Fruit fly (Drosophila melanogaster) whole organism, prepupa: ENCODE data around the gene Taf12.

Source experiments
- CG10631 ChIP-seq: fragments of 200-800 bp; sonication (Bioruptor generic); optimal IDR thresholded peaks from 2 replicates; lab custom pipeline; 2016; ENCODE audit warnings: missing biosample characterization, missing genetic modification characterization
- CG11294 ChIP-seq: fragments of 200-800 bp; sonication (Bioruptor generic); IDR thresholded peaks from 2 replicates; pipeline ENCODE4 v1.3.6; 2022; ENCODE audit warnings: missing biosample characterization, missing genetic modification characterization
- CG15336 ChIP-seq: fragments of 200-800 bp; sonication (Bioruptor generic); IDR thresholded peaks from 2 replicates; pipeline ENCODE4 v1.3.6; 2022; ENCODE audit warnings: missing biosample characterization, missing genetic modification characterization
- CG1621 ChIP-seq: fragments of 200-800 bp; sonication (Bioruptor generic); optimal IDR thresholded peaks from 3 replicates; lab custom pipeline; 2018; ENCODE audit warnings: missing biosample characterization, mild to moderate bottlenecking, missing genetic modification characterization
- CG31627 ChIP-seq: fragments of 200-800 bp; sonication (Bioruptor generic); optimal IDR thresholded peaks from 3 replicates; lab custom pipeline; 2016; ENCODE audit warnings: missing biosample characterization, missing genetic modification characterization
- CG3919 ChIP-seq: fragments of 200-800 bp; sonication (Bioruptor generic); optimal IDR thresholded peaks from 3 replicates; lab custom pipeline; 2016; ENCODE audit warnings: missing biosample characterization, missing genetic modification characterization
- CG8119 ChIP-seq: fragments of 200-800 bp; sonication (Bioruptor generic); IDR thresholded peaks from 3 replicates; pipeline ENCODE4 v1.3.6; 2022; ENCODE audit warnings: missing biosample characterization, missing genetic modification characterization
- CG8632 ChIP-seq: fragments of 200-800 bp; sonication (Bioruptor generic); optimal IDR thresholded peaks from 3 replicates; lab custom pipeline; 2016; ENCODE audit warnings: missing biosample characterization, missing genetic modification characterization
- Eip78C ChIP-seq: fragments of 200-800 bp; sonication (Bioruptor generic); peaks from one replicate; lab custom pipeline; 2016; ENCODE audit warnings: missing biosample characterization, missing genetic modification characterization
- Eip93F ChIP-seq: fragments of 200-800 bp; sonication (Bioruptor generic); optimal IDR thresholded peaks from 2 replicates; lab custom pipeline; 2016; ENCODE audit warnings: missing biosample characterization, mild to moderate bottlenecking, missing genetic modification characterization
- Hr38 ChIP-seq: sonication (Bioruptor generic); optimal IDR thresholded peaks from 2 replicates; lab custom pipeline; 2016; ENCODE audit warnings: missing biosample characterization, missing genetic modification characterization
- achi ChIP-seq: fragments of 200-800 bp; sonication (Bioruptor generic); optimal IDR thresholded peaks from 3 replicates; lab custom pipeline; 2016; ENCODE audit warnings: missing biosample characterization, missing genetic modification characterization
- acj6 ChIP-seq: fragments of 200-800 bp; sonication (Bioruptor generic); optimal IDR thresholded peaks from 3 replicates; lab custom pipeline; 2016; ENCODE audit warnings: missing biosample characterization, missing genetic modification characterization
- cyc ChIP-seq: fragments of 200-800 bp; sonication (Bioruptor generic); optimal IDR thresholded peaks from 3 replicates; lab custom pipeline; 2016; ENCODE audit warnings: missing biosample characterization, missing genetic modification characterization
- esn ChIP-seq: fragments of 200-800 bp; sonication (Bioruptor generic); optimal IDR thresholded peaks from 2 replicates; lab custom pipeline; 2016; ENCODE audit warnings: missing biosample characterization, mild to moderate bottlenecking, missing genetic modification characterization, moderate library complexity
- fd85E ChIP-seq: fragments of 200-800 bp; sonication (Bioruptor generic); optimal IDR thresholded peaks from 3 replicates; lab custom pipeline; 2016; ENCODE audit warnings: missing biosample characterization, missing genetic modification characterization
- fkh ChIP-seq: fragments of 200-800 bp; sonication (Bioruptor generic); optimal IDR thresholded peaks from 3 replicates; lab custom pipeline; 2017; ENCODE audit warnings: missing biosample characterization, mild to moderate bottlenecking, missing genetic modification characterization, moderate library complexity
- salr ChIP-seq, 2 experiments: fragments of 200-800 bp; sonication (Bioruptor generic); optimal IDR thresholded peaks; 3 replicates each; lab custom pipeline; 2016 to 2018; ENCODE audit warnings: missing biosample characterization in 2 of 2, missing genetic modification characterization in 2 of 2, mild to moderate bottlenecking in 1 of 2
- topi ChIP-seq: fragments of 200-800 bp; sonication (Bioruptor generic); optimal IDR thresholded peaks from 3 replicates; lab custom pipeline; 2016; ENCODE audit warnings: missing biosample characterization, missing genetic modification characterization
- vri ChIP-seq: fragments of 200-800 bp; sonication (Bioruptor generic); optimal IDR thresholded peaks from 3 replicates; lab custom pipeline; 2016; ENCODE audit warnings: missing biosample characterization, mild to moderate bottlenecking, missing genetic modification characterization

Taf12 gene

dm6 chr3R:11646826-11647225 is 32.7 kb downstream of the Taf12 start (continued):
- TF ChIP-seq CG8119 (GFP tag; lab: Robert Waterston, UW), result peak; percentile 76
- no peak for TF ChIP-seq Hr38
- no peak for TF ChIP-seq fkh (GFP tag; lab: Kevin White, UChicago)
- peak; percentile 22 for TF ChIP-seq fd85E (GFP tag; lab: Kevin White, UChicago)
- peak; percentile 58 for TF ChIP-seq vri (GFP tag; lab: Kevin White, UChicago)
- TF ChIP-seq CG8632, result peak; percentile 6
- peak; percentile 74; the same call in 1 of the 2 replicates for TF ChIP-seq CG15336 (GFP tag; lab: Robert Waterston, UW)

- peak; percentile 40 for TF ChIP-seq Eip93F (GFP tag; lab: Kevin White, UChicago)
- 0 out of 3 replicates have a peak, but pooled peaks have one; percentile 23 for TF ChIP-seq CG8119 (GFP tag; lab: Robert Waterston, UW)
- peak; percentile 23 for TF ChIP-seq esn (GFP tag; lab: Kevin White, UChicago)
- no peak for TF ChIP-seq salr (GFP tag; optimal IDR thresholded peaks at IDR 0.05; lab: Kevin White, UChicago)
- peak; percentile 93 for TF ChIP-seq vri (GFP tag; lab: Kevin White, UChicago)
- peak; percentile 31 for TF ChIP-seq Eip78C (GFP tag; lab: Kevin White, UChicago)
- TF ChIP-seq CG3919 (GFP tag; lab: Kevin White, UChicago), result no peak
- peak; percentile 88 for TF ChIP-seq fkh (GFP tag; lab: Kevin White, UChicago)
- TF ChIP-seq CG31627 (GFP tag; lab: Kevin White, UChicago), result peak; percentile 7
These were observed 39.4 kb downstream of the Taf12 start for dm6 chr3R:11639946-11640588.

- TF ChIP-seq topi (GFP tag; lab: Kevin White, UChicago) (no peak), acj6 (GFP tag; lab: Kevin White, UChicago) (no peak), achi (GFP tag; lab: Kevin White, UChicago) (no peak), CG11294 (no peak), vri (GFP tag; lab: Kevin White, UChicago) (peak; percentile 78), CG1621 (no peak)
These were observed 41.9 kb downstream of the Taf12 start for dm6 chr3R:11637586-11637985.

- TF ChIP-seq CG31627 (GFP tag; lab: Kevin White, UChicago), result peak; percentile 13
- TF ChIP-seq cyc, result peak; percentile 18
- no peak for TF ChIP-seq CG10631
These were observed 51.0 kb downstream of the Taf12 start, which contains the start of gene CG14712 for dm6 chr3R:11628416-11629041. TSS of gene CG14712 (plus strand) at chr3R:11628759.
